Worm (Caenorhabditis elegans) whole organism, mixed stage, embryonic: Measurements from ENCODE around the gene D1086.11.

Experiments used
- ces-1 ChIP-seq: fragments of 150-350 bp; optimal IDR thresholded peaks from 2 replicates; lab custom pipeline; 2014; ENCODE audit warnings: missing biosample characterization, missing genetic modification reagents, missing genetic modification characterization
- elt-1 ChIP-seq: sonication (generic microtip); optimal IDR thresholded peaks from 2 replicates; lab custom pipeline; 2017; ENCODE audit warnings: missing genetic modification characterization, mild to moderate bottlenecking, missing compliant biosample characterization, antibody characterized with exemption, moderate library complexity, borderline replicate concordance; ENCODE audit not compliant: insufficient read depth
- elt-3 ChIP-seq: fragments of 150-350 bp; optimal IDR thresholded peaks from 2 replicates; lab custom pipeline; 2014; ENCODE audit warnings: missing biosample characterization, missing genetic modification characterization
- ham-2 ChIP-seq: fragments of 200-800 bp; sonication (Bioruptor generic); optimal IDR thresholded peaks from 2 replicates; lab custom pipeline; 2018; ENCODE audit warnings: mild to moderate bottlenecking, missing genetic modification characterization, missing compliant biosample characterization
- lin-13 ChIP-seq: fragments of 150-350 bp; optimal IDR thresholded peaks from 2 replicates; lab custom pipeline; 2014; ENCODE audit warnings: missing biosample characterization, missing genetic modification characterization
- pha-4 ChIP-seq: fragments of 150-350 bp; optimal IDR thresholded peaks from 2 replicates; lab custom pipeline; 2018; ENCODE audit warnings: missing biosample characterization, missing genetic modification reagents, missing genetic modification characterization
- snpc-4 ChIP-seq: fragments of 150-350 bp; optimal IDR thresholded peaks from 2 replicates; lab custom pipeline; 2014; ENCODE audit warnings: missing biosample characterization, missing genetic modification characterization
- unc-39 ChIP-seq: fragments of 150-350 bp; optimal IDR thresholded peaks from 2 replicates; lab custom pipeline; 2014; ENCODE audit warnings: missing biosample characterization, missing genetic modification characterization
- ztf-11 ChIP-seq: fragments of 150-350 bp; optimal IDR thresholded peaks from 2 replicates; lab custom pipeline; 2014; ENCODE audit warnings: missing biosample characterization, missing genetic modification characterization

DNA sequence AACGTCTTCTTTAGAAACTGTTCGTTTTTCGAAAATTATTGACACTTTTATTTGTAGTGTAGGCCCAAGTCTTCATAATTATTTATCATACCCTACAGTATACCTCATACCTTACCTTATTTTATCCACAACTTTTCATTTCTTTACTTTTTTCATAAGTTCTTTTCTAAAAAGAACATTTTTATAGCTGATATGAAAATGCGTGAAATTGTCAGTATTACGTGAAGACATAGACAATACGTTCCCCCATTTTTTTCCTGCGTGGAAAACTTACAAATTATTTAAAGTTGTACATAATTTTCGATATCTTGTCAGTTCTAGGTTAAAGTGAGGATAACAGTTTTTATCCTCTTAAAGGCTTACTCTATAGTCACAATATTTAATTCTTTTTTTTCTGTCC, 4.4 kb upstream of the D1086.11 start:
- TF ChIP-seq ham-2 (GFP tag; lab: Kevin White, UChicago) (no peak), unc-39 (tag; lab: Kevin White, UChicago) (no peak), elt-3 (tag; lab: Kevin White, UChicago) (no peak), lin-13 (tag; lab: Kevin White, UChicago) (no peak), snpc-4 (tag; lab: Kevin White, UChicago) (no peak), ztf-11 (tag; lab: Kevin White, UChicago) (no peak), ces-1 (GFP tag; lab: Kevin White, UChicago) (no peak), pha-4 (no peak), elt-1 (tag; lab: Kevin White, UChicago) (no peak)
